Worm (Caenorhabditis elegans): ENCODE results near the gene K03A11.1.

Gene K03A11.1

ce11 chrX:13051405-13051804, at the start of gene K03A11.1:
Gene K03A11.1 (plus strand): TSS chrX:13051705.
- no peak for TF ChIP-seq mls-2 (tag; optimal IDR thresholded peaks at IDR 0.05)
- no peak for TF ChIP-seq ztf-11 (tag; optimal IDR thresholded peaks at IDR 0.05)
- TF ChIP-seq mab-5 (tag; optimal IDR thresholded peaks at IDR 0.05): no peak
- no peak for TF ChIP-seq snpc-4 (tag; optimal IDR thresholded peaks at IDR 0.05)
- TF ChIP-seq nhr-12 (tag; optimal IDR thresholded peaks at IDR 0.05): no peak
- TF ChIP-seq nhr-76 (tag; optimal IDR thresholded peaks at IDR 0.05): no peak
- TF ChIP-seq M03D4.4 (tag; optimal IDR thresholded peaks at IDR 0.05): no peak
- no peak for TF ChIP-seq ceh-83 (GFP tag; optimal IDR thresholded peaks at IDR 0.05)
- TF ChIP-seq flh-1 (GFP tag; optimal IDR thresholded peaks at IDR 0.05): no peak
- no peak for TF ChIP-seq bed-3 (GFP tag; optimal IDR thresholded peaks at IDR 0.05)
- no peak for TF ChIP-seq elt-3 (tag; optimal IDR thresholded peaks at IDR 0.05)
- TF ChIP-seq mep-1 (tag; optimal IDR thresholded peaks at IDR 0.05): no peak

- TF ChIP-seq unc-62 (GFP tag; optimal IDR thresholded peaks at IDR 0.05) (peak; percentile 37), nhr-2 (tag; optimal IDR thresholded peaks at IDR 0.05) (peak; percentile 79), ceh-43 (GFP tag; optimal IDR thresholded peaks at IDR 0.05) (no peak), zip-8 (tag; optimal IDR thresholded peaks at IDR 0.05) (peak; percentile 76), elt-1 (tag; optimal IDR thresholded peaks at IDR 0.05; ENCODE audit: borderline replicate concordance, insufficient read depth) (peak; percentile 75)
Measured at ce11 chrX:13002322-13002721, 49.2 kb upstream of the K03A11.1 start.

- TF ChIP-seq ces-1 (GFP tag; optimal IDR thresholded peaks at IDR 0.05) (no peak), blmp-1 (tag; optimal IDR thresholded peaks at IDR 0.05) (peak; percentile 88)
Measured at ce11 chrX:13003092-13003491, 48.4 kb upstream of the K03A11.1 start.

ce11 chrX:13004491-13005093, 46.9 kb upstream of the K03A11.1 start:
- peak; percentile 91 for TF ChIP-seq elt-1 (tag; optimal IDR thresholded peaks at IDR 0.05; ENCODE audit: borderline replicate concordance, insufficient read depth)
- no peak for TF ChIP-seq lsy-2 (tag; optimal IDR thresholded peaks at IDR 0.05)
- TF ChIP-seq drap-1 (GFP tag; optimal IDR thresholded peaks at IDR 0.05): no peak
- peak; percentile 86 for TF ChIP-seq zip-8 (tag; optimal IDR thresholded peaks at IDR 0.05)
- TF ChIP-seq ham-2 (GFP tag; optimal IDR thresholded peaks at IDR 0.05): peak; percentile 28

- TF ChIP-seq blmp-1 (tag; optimal IDR thresholded peaks at IDR 0.05): no peak
- TF ChIP-seq bed-3 (GFP tag; optimal IDR thresholded peaks at IDR 0.05): no peak
- no peak for TF ChIP-seq nhr-28 (tag; optimal IDR thresholded peaks at IDR 0.05)
- TF ChIP-seq hlh-1 (tag; optimal IDR thresholded peaks at IDR 0.05): no peak
- no peak for TF ChIP-seq nhr-12 (tag; optimal IDR thresholded peaks at IDR 0.05)
- TF ChIP-seq sem-2 (GFP tag; optimal IDR thresholded peaks at IDR 0.05): no peak
- TF ChIP-seq pha-4 (tag; optimal IDR thresholded peaks at IDR 0.05): no peak
- no peak for TF ChIP-seq lin-13 (tag; optimal IDR thresholded peaks at IDR 0.05)
- TF ChIP-seq lsy-2 (tag; optimal IDR thresholded peaks at IDR 0.05): no peak
- TF ChIP-seq unc-39 (tag; optimal IDR thresholded peaks at IDR 0.05): no peak
- TF ChIP-seq nhr-76 (tag; optimal IDR thresholded peaks at IDR 0.05): no peak
- TF ChIP-seq ceh-43 (GFP tag; optimal IDR thresholded peaks at IDR 0.05): no peak
- TF ChIP-seq snpc-4 (tag; optimal IDR thresholded peaks at IDR 0.05): no peak
Measured at ce11 chrX:13005730-13006129, 45.8 kb upstream of the K03A11.1 start.

ce11 chrX:13006328-13006727, 45.2 kb upstream of the K03A11.1 start:
- TF ChIP-seq hlh-1 (tag; optimal IDR thresholded peaks at IDR 0.05): no peak
- no peak for TF ChIP-seq nhr-2 (tag; optimal IDR thresholded peaks at IDR 0.05)
- no peak for TF ChIP-seq sptf-1 (tag; optimal IDR thresholded peaks at IDR 0.05)
- no peak for TF ChIP-seq ces-1 (GFP tag; optimal IDR thresholded peaks at IDR 0.05)
- no peak for TF ChIP-seq tbx-8 (GFP tag; optimal IDR thresholded peaks at IDR 0.05)
- no peak for TF ChIP-seq ham-2 (GFP tag; optimal IDR thresholded peaks at IDR 0.05)
- no peak for TF ChIP-seq lin-32 (GFP tag; optimal IDR thresholded peaks at IDR 0.05)
- no peak for TF ChIP-seq bed-3 (GFP tag; optimal IDR thresholded peaks at IDR 0.05)
- TF ChIP-seq elt-3 (tag; optimal IDR thresholded peaks at IDR 0.05): no peak
- TF ChIP-seq blmp-1 (tag; optimal IDR thresholded peaks at IDR 0.05): no peak
- no peak for TF ChIP-seq nhr-237 (tag; optimal IDR thresholded peaks at IDR 0.05)
- no peak for TF ChIP-seq unc-39 (tag; optimal IDR thresholded peaks at IDR 0.05)
- TF ChIP-seq zip-8 (tag; optimal IDR thresholded peaks at IDR 0.05): no peak
- TF ChIP-seq flh-1 (GFP tag; optimal IDR thresholded peaks at IDR 0.05): no peak
- no peak for TF ChIP-seq sem-2 (GFP tag; optimal IDR thresholded peaks at IDR 0.05)
- TF ChIP-seq unc-62 (GFP tag; optimal IDR thresholded peaks at IDR 0.05): no peak
- TF ChIP-seq unc-120 (tag; optimal IDR thresholded peaks at IDR 0.05; ENCODE audit: poor library complexity, severe bottlenecking): no peak
- no peak for TF ChIP-seq nhr-12 (tag; optimal IDR thresholded peaks at IDR 0.05)
- TF ChIP-seq nhr-28 (tag; optimal IDR thresholded peaks at IDR 0.05): no peak
- TF ChIP-seq lsy-2 (tag; optimal IDR thresholded peaks at IDR 0.05): no peak
